Worm (Caenorhabditis elegans) whole organism, midembryonic: ENCODE measurements around the gene yars-2.

Source experiments
- T22C8.4 ChIP-seq: fragments of 200-800 bp; sonication (Bioruptor generic); IDR thresholded peaks from 2 replicates; pipeline ENCODE4 v1.3.6; 2022; ENCODE audit warnings: missing genetic modification characterization, missing compliant biosample characterization
- cog-1 ChIP-seq: sonication (generic microtip); optimal IDR thresholded peaks from 2 replicates; lab custom pipeline; 2016; ENCODE audit warnings: missing genetic modification characterization, missing compliant biosample characterization
- flt-1 ChIP-seq: fragments of 200-800 bp; sonication (Bioruptor generic); IDR thresholded peaks from 2 replicates; pipeline ENCODE4 v1.3.6; 2022; ENCODE audit warnings: missing genetic modification characterization, missing compliant biosample characterization
- klf-2 ChIP-seq: fragments of 200-800 bp; sonication (Bioruptor generic); conservative IDR thresholded peaks from 2 replicates; pipeline ENCODE4 v1.3.6; 2022; ENCODE audit warnings: missing genetic modification reagents, missing genetic modification characterization, missing compliant biosample characterization
- med-1 ChIP-seq: sonication (generic microtip); optimal IDR thresholded peaks from 2 replicates; lab custom pipeline; 2017; ENCODE audit warnings: missing genetic modification characterization, mild to moderate bottlenecking, missing compliant biosample characterization, antibody characterized with exemption, missing genetic modification reagents; ENCODE audit not compliant: insufficient read depth
- ref-1 ChIP-seq: fragments of 200-800 bp; sonication (Bioruptor generic); conservative IDR thresholded peaks from 2 replicates; pipeline ENCODE4 v1.3.6; 2022; ENCODE audit warnings: missing genetic modification reagents, missing genetic modification characterization, missing compliant biosample characterization
- tab-1 ChIP-seq: fragments of 200-800 bp; sonication (Bioruptor generic); IDR thresholded peaks from 2 replicates; pipeline ENCODE4 v1.3.6; 2022; ENCODE audit warnings: missing genetic modification characterization, missing compliant biosample characterization
- ztf-23 ChIP-seq: fragments of 200-800 bp; sonication (Bioruptor generic); IDR thresholded peaks from 2 replicates; pipeline ENCODE4 v1.3.6; 2022; ENCODE audit warnings: missing genetic modification reagents, missing genetic modification characterization, missing compliant biosample characterization
- ztf-29 ChIP-seq: fragments of 200-800 bp; sonication (Bioruptor generic); IDR thresholded peaks from 2 replicates; pipeline ENCODE4 v1.3.6; 2022; ENCODE audit warnings: missing genetic modification reagents, missing genetic modification characterization, missing compliant biosample characterization

- TF ChIP-seq flt-1 (GFP tag; lab: Robert Waterston, UW), result no peak
- TF ChIP-seq klf-2, result no peak
- no peak for TF ChIP-seq T22C8.4 (GFP tag; lab: Robert Waterston, UW)
- no peak for TF ChIP-seq ztf-23 (GFP tag; lab: Robert Waterston, UW)
- no peak for TF ChIP-seq ztf-29 (GFP tag; lab: Robert Waterston, UW)
- no peak for TF ChIP-seq tab-1
- TF ChIP-seq cog-1, result no peak
- TF ChIP-seq ref-1 (GFP tag; lab: Robert Waterston, UW), result no peak
- no peak for TF ChIP-seq med-1
Measured at ce11 chrIV:4747553-4747952, 35.1 kb upstream of the yars-2 start, which contains the start of gene tctn-1.
